Worm (Caenorhabditis elegans) whole organism, early embryonic: ENCODE results near the gene F55G11.8.

Experiments used
- B0310.2 ChIP-seq: sonication (generic microtip); optimal IDR thresholded peaks from 2 replicates; lab custom pipeline; 2016; ENCODE audit warnings: mild to moderate bottlenecking, missing genetic modification characterization, missing compliant biosample characterization
- F13C5.2 ChIP-seq: sonication (generic microtip); optimal IDR thresholded peaks from 2 replicates; lab custom pipeline; 2017; ENCODE audit warnings: mild to moderate bottlenecking, missing genetic modification characterization, inconsistent platforms, missing compliant biosample characterization
- aly-1 ChIP-seq: sonication (generic microtip); optimal IDR thresholded peaks from 2 replicates; lab custom pipeline; 2016; ENCODE audit warnings: missing genetic modification characterization, missing compliant biosample characterization
- ama-1 ChIP-seq: fragments of 150-350 bp; optimal IDR thresholded peaks from 2 replicates; lab custom pipeline; 2014
- ceh-13 ChIP-seq: fragments of 200-800 bp; sonication (Bioruptor generic); optimal IDR thresholded peaks from 2 replicates; lab custom pipeline; 2018; ENCODE audit warnings: mild to moderate bottlenecking, missing genetic modification characterization, missing compliant biosample characterization
- ceh-36 ChIP-seq: sonication (generic microtip); optimal IDR thresholded peaks from 2 replicates; lab custom pipeline; 2016; ENCODE audit warnings: missing genetic modification characterization, inconsistent platforms, missing compliant biosample characterization
- ets-7 ChIP-seq: sonication (generic microtip); optimal IDR thresholded peaks from 2 replicates; lab custom pipeline; 2016; ENCODE audit warnings: missing genotype, missing genetic modification characterization, missing compliant biosample characterization
- flt-1 ChIP-seq: fragments of 200-800 bp; sonication (Bioruptor generic); IDR thresholded peaks from 2 replicates; pipeline ENCODE4 v1.3.6; 2022; ENCODE audit warnings: missing genetic modification characterization, missing compliant biosample characterization
- hmbx-1 ChIP-seq: sonication (generic microtip); optimal IDR thresholded peaks from 2 replicates; lab custom pipeline; 2016; ENCODE audit warnings: mild to moderate bottlenecking, missing genetic modification characterization, missing compliant biosample characterization
- hmg-4 ChIP-seq: fragments of 200-800 bp; sonication (Bioruptor generic); optimal IDR thresholded peaks from 2 replicates; lab custom pipeline; 2018; ENCODE audit warnings: mild to moderate bottlenecking, missing genetic modification characterization, missing compliant biosample characterization
- hnd-1 ChIP-seq: sonication (generic microtip); optimal IDR thresholded peaks from 2 replicates; lab custom pipeline; 2016; ENCODE audit warnings: missing genetic modification characterization, missing compliant biosample characterization
- pes-1 ChIP-seq: fragments of 200-800 bp; sonication (Bioruptor generic); IDR thresholded peaks from 2 replicates; pipeline ENCODE4 v1.3.6; 2022; ENCODE audit warnings: missing genetic modification reagents, missing genetic modification characterization, missing compliant biosample characterization
- scrt-1 ChIP-seq: fragments of 200-800 bp; sonication (Bioruptor generic); IDR thresholded peaks from 2 replicates; pipeline ENCODE4 v1.3.6; 2022; ENCODE audit warnings: missing genetic modification characterization, missing compliant biosample characterization
- sea-1 ChIP-seq: fragments of 200-800 bp; sonication (Bioruptor generic); conservative IDR thresholded peaks from 2 replicates; pipeline ENCODE4 v1.3.6; 2022; ENCODE audit warnings: missing genetic modification characterization, missing compliant biosample characterization
- tbx-11 ChIP-seq: fragments of 200-800 bp; sonication (Bioruptor generic); IDR thresholded peaks from 2 replicates; pipeline ENCODE4 v1.3.6; 2022; ENCODE audit warnings: missing genetic modification characterization, missing compliant biosample characterization
- tbx-37 ChIP-seq: fragments of 200-800 bp; sonication (Bioruptor generic); conservative IDR thresholded peaks from 2 replicates; pipeline ENCODE4 v1.3.6; 2022; ENCODE audit warnings: missing genetic modification reagents, missing genetic modification characterization, missing compliant biosample characterization
- tra-4 ChIP-seq: sonication (generic microtip); optimal IDR thresholded peaks from 2 replicates; lab custom pipeline; 2017; ENCODE audit warnings: missing genetic modification characterization, missing compliant biosample characterization

The F55G11.8 gene

DNA sequence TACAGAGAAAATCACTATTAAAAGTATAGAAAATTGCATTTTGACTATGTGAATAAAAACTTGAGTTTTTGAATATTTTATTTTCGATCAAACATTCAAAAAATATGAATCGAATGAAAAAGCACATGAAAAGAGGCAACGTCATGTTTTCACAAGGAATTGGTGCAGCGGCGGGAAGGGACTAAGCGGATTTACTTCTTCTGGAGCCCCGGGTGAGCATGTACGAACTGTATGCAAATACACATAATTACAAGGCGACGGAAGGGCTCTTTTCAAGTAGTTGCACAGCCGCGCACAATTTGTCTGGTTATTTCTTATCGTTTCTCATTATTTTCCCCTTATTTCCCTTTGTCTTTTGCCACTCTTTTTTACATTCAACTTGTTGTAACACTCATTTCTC lies 33.3 kb downstream of the F55G11.8 start, which contains the start of gene K10D11.7:
TSS of gene K10D11.7 (minus strand) at position 101 of the 400 bp plus-strand sequence.
- TF ChIP-seq ceh-13 (GFP tag; lab: Kevin White, UChicago) (no peak), hnd-1 (tag; lab: Kevin White, UChicago) (no peak), hmbx-1 (no peak), F13C5.2 (tag; lab: Kevin White, UChicago) (no peak), tra-4 (no peak), ets-7 (tag; lab: Kevin White, UChicago) (no peak)

DNA sequence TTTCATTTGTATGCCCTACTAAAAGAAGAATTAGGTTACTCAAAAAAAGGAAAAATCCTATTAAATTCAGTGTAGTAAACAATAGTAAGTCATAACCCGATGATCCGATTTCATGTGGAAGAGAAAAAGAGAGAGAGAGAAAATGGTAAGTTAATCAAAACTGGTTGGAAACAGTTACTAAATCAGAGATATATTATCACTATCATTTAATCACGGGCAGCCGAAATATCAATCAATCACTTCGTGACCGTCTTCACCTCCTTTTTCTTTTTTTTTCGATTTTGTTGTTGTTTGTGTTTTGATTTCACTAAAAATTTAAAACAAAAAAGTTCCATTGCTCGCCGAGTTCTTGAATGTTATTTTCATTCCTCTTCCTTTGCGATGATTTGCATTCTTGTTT lies 35.0 kb downstream of the F55G11.8 start:
- no peak for TF ChIP-seq hmg-4 (GFP tag; lab: Kevin White, UChicago)
- TF ChIP-seq ceh-36 = no peak
- no peak for TF ChIP-seq tbx-11 (GFP tag; lab: Robert Waterston, UW)
- TF ChIP-seq tra-4 = no peak

DNA sequence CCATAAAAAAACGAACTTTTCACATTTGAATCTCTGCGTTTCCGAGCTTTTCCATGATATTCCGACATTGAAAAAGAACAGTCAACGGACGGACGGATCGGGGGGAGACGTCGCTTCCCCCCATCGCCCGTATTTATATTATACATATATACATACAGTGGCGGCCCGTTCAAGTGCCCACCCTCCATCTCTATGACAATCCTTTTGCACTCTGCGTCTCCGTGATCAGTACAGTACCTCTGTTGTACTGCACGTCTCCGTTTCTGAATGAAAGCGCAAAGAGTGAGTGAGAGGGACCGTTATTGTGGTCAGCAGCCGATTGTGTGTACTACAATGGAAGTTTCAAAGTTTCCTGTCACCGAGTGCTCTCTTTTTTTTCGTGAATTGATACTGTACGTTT lies 36.5 kb downstream of the F55G11.8 start:
- TF ChIP-seq F13C5.2 (tag; lab: Kevin White, UChicago) (no peak), scrt-1 (GFP tag; lab: Robert Waterston, UW) (no peak), hmbx-1 (no peak), ceh-36 (no peak), B0310.2 (no peak), hnd-1 (tag; lab: Kevin White, UChicago) (no peak), tra-4 (no peak), hmg-4 (GFP tag; lab: Kevin White, UChicago) (no peak), flt-1 (GFP tag; lab: Robert Waterston, UW) (no peak), ets-7 (tag; lab: Kevin White, UChicago) (no peak)

DNA sequence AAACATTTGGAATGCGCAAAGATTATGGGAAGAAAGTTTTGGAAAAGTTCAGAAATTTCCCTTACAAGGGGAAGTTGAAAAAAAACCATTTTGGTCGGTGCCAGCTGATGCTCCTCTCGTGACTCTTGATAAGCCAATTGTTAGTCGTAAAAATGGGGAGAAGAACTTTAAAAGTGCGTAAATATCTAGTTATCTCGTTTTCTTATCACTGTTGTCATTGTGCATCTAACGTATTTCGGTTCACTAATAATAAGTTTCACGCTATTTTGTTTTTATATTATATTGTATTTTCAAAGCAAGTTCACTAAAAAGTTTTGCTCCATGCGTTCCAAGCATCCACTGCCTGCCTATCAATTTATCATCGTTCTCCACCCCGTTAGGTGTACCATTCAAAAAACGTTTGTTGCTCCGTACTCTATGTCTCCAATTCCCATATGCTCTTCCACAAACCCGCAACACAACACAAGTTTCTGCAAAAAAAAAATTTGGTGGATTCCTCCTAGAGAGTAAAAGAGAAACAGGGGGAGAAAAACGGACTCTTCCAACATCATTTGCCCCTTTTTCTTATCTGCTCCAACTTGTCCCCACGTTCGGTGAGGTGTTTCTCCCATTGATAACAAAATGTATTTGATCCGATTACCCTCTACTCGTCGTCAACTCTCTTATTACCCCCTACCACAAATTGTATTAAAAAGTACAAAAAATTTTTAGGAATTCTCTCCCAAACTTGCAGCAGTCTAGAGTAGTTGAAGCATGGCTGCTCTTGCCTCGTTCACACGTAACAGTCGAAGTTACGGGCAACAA lies 46.0 kb downstream of the F55G11.8 start, which contains the start of gene mbk-2:
TSS of gene mbk-2 (plus strand) at position 754 of the 804 bp plus-strand sequence.
- TF ChIP-seq tra-4 (no peak), hnd-1 (tag; lab: Kevin White, UChicago) (no peak), ceh-13 (GFP tag; lab: Kevin White, UChicago) (no peak), hmg-4 (GFP tag; lab: Kevin White, UChicago) (no peak), B0310.2 (no peak), ceh-36 (no peak), pes-1 (GFP tag; lab: Robert Waterston, UW) (no peak), ets-7 (tag; lab: Kevin White, UChicago) (no peak), flt-1 (GFP tag; lab: Robert Waterston, UW) (no peak), sea-1 (GFP tag; lab: Robert Waterston, UW) (no peak), tbx-37 (GFP tag; lab: Robert Waterston, UW) (no peak), F13C5.2 (tag; lab: Kevin White, UChicago) (no peak), aly-1 (tag; lab: Kevin White, UChicago) (no peak), scrt-1 (GFP tag; lab: Robert Waterston, UW) (no peak), tbx-11 (GFP tag; lab: Robert Waterston, UW) (no peak), ama-1 (lab: Kevin White, UChicago) (no peak), hmbx-1 (no peak)

DNA sequence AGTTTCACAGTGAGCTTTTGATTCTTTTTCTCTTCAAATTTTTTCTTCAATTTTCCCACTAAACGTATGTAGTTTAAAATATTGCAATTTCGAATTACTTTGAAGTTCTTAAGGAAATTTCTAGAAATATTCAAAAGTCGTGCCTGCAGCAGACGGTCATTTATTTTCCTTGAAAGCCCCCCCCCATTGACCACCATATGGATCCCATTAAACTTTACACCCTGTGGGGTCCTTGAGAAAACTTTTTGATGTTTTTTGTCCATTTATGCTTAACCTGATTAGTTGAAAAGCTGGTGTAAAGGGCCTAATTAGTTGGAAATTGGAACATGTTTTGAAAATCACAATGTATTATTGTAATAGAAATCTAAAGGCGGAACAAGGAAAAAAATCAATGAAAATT lies 46.9 kb downstream of the F55G11.8 start:
- TF ChIP-seq ceh-36 = no peak
- no peak for TF ChIP-seq hnd-1 (tag; lab: Kevin White, UChicago)
- no peak for TF ChIP-seq scrt-1 (GFP tag; lab: Robert Waterston, UW)
- TF ChIP-seq tra-4 = no peak
- no peak for TF ChIP-seq ama-1 (lab: Kevin White, UChicago)
- no peak for TF ChIP-seq ets-7 (tag; lab: Kevin White, UChicago)
- no peak for TF ChIP-seq hmbx-1
- TF ChIP-seq sea-1 (GFP tag; lab: Robert Waterston, UW) = no peak
- no peak for TF ChIP-seq hmg-4 (GFP tag; lab: Kevin White, UChicago)
- no peak for TF ChIP-seq ceh-13 (GFP tag; lab: Kevin White, UChicago)
- no peak for TF ChIP-seq flt-1 (GFP tag; lab: Robert Waterston, UW)
- TF ChIP-seq B0310.2 = no peak
- no peak for TF ChIP-seq pes-1 (GFP tag; lab: Robert Waterston, UW)
- no peak for TF ChIP-seq tbx-11 (GFP tag; lab: Robert Waterston, UW)
- no peak for TF ChIP-seq F13C5.2 (tag; lab: Kevin White, UChicago)
- no peak for TF ChIP-seq aly-1 (tag; lab: Kevin White, UChicago)

DNA sequence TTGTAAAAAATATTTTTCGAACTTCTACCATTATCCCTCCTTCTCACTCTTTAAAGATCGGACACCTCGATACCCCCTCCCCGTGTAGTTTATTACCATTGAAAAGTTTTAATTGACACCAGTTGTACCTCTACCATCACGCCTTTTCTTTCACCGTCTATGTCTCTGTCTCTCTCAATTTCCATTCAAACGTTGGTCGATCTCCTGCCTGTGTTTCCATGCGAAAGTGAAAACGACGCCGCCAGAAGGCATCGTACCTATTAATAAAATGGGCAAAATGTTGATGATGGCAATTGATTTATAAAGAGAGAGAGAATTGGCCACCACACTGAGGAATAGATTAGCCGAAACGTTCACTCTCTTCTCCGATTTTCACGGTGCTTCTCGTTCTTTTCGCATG lies 50.6 kb downstream of the F55G11.8 start:
- TF ChIP-seq pes-1 (GFP tag; lab: Robert Waterston, UW) = no peak
- TF ChIP-seq aly-1 (tag; lab: Kevin White, UChicago) = no peak
- no peak for TF ChIP-seq F13C5.2 (tag; lab: Kevin White, UChicago)
- TF ChIP-seq hmbx-1 = no peak
- no peak for TF ChIP-seq flt-1 (GFP tag; lab: Robert Waterston, UW)
- TF ChIP-seq hmg-4 (GFP tag; lab: Kevin White, UChicago) = no peak
- no peak for TF ChIP-seq hnd-1 (tag; lab: Kevin White, UChicago)
- no peak for TF ChIP-seq tbx-37 (GFP tag; lab: Robert Waterston, UW)
- no peak for TF ChIP-seq tbx-11 (GFP tag; lab: Robert Waterston, UW)
- no peak for TF ChIP-seq tra-4

DNA sequence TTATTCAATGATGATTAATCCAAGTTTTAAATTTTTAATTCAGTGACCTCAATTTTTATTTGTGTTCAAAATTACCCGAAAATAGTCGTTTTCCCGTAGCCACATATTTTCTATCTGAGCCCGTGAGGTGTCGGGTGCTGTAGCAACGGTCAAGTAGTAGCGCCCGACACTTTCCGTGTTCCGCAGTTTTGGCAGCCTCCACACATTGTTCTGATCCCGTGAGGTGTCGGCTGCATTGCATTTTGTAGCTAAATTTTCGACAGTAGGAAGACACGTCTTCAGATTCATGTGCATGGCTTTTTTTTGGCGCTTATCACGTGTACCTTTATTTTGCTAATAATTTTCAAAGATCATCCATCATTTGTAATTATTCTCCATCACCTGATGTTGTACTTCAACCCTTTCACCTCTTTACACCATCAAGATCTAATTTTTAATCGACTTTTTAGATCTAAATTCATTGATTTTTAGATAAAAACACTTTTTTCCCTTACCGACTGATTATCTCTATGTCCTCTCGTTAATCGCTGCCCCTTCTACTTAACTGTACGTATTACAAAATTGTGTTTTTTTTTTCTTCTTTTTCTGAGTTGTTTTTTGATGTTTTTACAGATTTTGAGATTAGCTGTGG lies 51.2 kb downstream of the F55G11.8 start:
- no peak for TF ChIP-seq ceh-13 (GFP tag; lab: Kevin White, UChicago)
- TF ChIP-seq hmbx-1 = no peak
- no peak for TF ChIP-seq pes-1 (GFP tag; lab: Robert Waterston, UW)
- TF ChIP-seq scrt-1 (GFP tag; lab: Robert Waterston, UW) = no peak
- no peak for TF ChIP-seq F13C5.2 (tag; lab: Kevin White, UChicago)
- TF ChIP-seq ama-1 (lab: Kevin White, UChicago) = no peak
- TF ChIP-seq B0310.2 = no peak
